Fruit fly (Drosophila melanogaster) whole organism, adult: Measurements from ENCODE around the gene scaf6.

Experiments used
- Crg-1 ChIP-seq: fragments of 200-800 bp; sonication (Bioruptor generic); optimal IDR thresholded peaks from 2 replicates; lab custom pipeline; 2016; ENCODE audit warnings: missing biosample characterization, missing genetic modification characterization
- cic ChIP-seq: fragments of 200-800 bp; sonication (Bioruptor generic); optimal IDR thresholded peaks from 2 replicates; lab custom pipeline; 2017; ENCODE audit warnings: missing biosample characterization, mild to moderate bottlenecking, missing genetic modification characterization, moderate library complexity
- cnc ChIP-seq, 2 experiments: fragments of >200 bp; optimal IDR thresholded peaks; 2 replicates each; lab custom pipeline; 2017
- ovo ChIP-seq: fragments of 200-800 bp; sonication (Bioruptor generic); optimal IDR thresholded peaks from 2 replicates; lab custom pipeline; 2016; ENCODE audit warnings: missing biosample characterization, missing genetic modification characterization
- tj ChIP-seq: fragments of 200-800 bp; sonication (Bioruptor generic); optimal IDR thresholded peaks from 3 replicates; lab custom pipeline; 2017; ENCODE audit warnings: missing biosample characterization, mild to moderate bottlenecking, missing genetic modification characterization, moderate library complexity

- TF ChIP-seq cic (GFP tag; lab: Kevin White, UChicago) = no peak
- TF ChIP-seq cnc (optimal IDR thresholded peaks at IDR 0.05; lab: Kevin White, UChicago) = no peak
- no peak for TF ChIP-seq tj (GFP tag; lab: Kevin White, UChicago)
- TF ChIP-seq ovo (GFP tag; lab: Kevin White, UChicago) = no peak
- no peak for TF ChIP-seq Crg-1 (GFP tag; lab: Kevin White, UChicago)
These were observed 18.7 kb downstream of the scaf6 start, which contains the start of gene a10 for dm6 chr3L:17023641-17024040.
